Fruit fly (Drosophila melanogaster): ENCODE data around the gene brk.

brk gene

dm6 chrX:7336121-7336961, 28.6 kb downstream of the brk start (continued):
- TF ChIP-seq schlank (tag; optimal IDR thresholded peaks at IDR 0.05) (peak; percentile 58), Bteb2 (GFP tag; optimal IDR thresholded peaks at IDR 0.05) (peak; percentile 66), gcm (GFP tag; optimal IDR thresholded peaks at IDR 0.05) (peak; percentile 93), PHDP (tag; optimal IDR thresholded peaks at IDR 0.05) (peak; percentile 93), Lim3 (GFP tag; IDR thresholded peaks at IDR 0.05) (peak; percentile 61), CG2199 (GFP tag; IDR thresholded peaks at IDR 0.05) (peak; percentile 38; the same call in 1 of the 3 replicates), CG18619 (GFP tag; optimal IDR thresholded peaks at IDR 0.05) (peak; percentile 85), CG16813 (GFP tag; IDR thresholded peaks at IDR 0.05; ENCODE audit: partially characterized antibody) (no peak), CG7357 (GFP tag; IDR thresholded peaks at IDR 0.05) (peak; percentile 79), Doc2 (GFP tag; IDR thresholded peaks at IDR 0.05) (no peak), da (GFP tag; optimal IDR thresholded peaks at IDR 0.05) (peak; percentile 84), nom (GFP tag; optimal IDR thresholded peaks at IDR 0.05) (no peak), maf-S (GFP tag; optimal IDR thresholded peaks at IDR 0.05) (peak; percentile 78), gt (GFP tag; IDR thresholded peaks at IDR 0.05) (peak; percentile 58; the same call in 1 of the 2 replicates), CG6654 (GFP tag; optimal IDR thresholded peaks at IDR 0.05) (peak; percentile 97), odd (GFP tag; optimal IDR thresholded peaks at IDR 0.05) (peak; percentile 81), tgo (GFP tag; IDR thresholded peaks at IDR 0.05) (peak; percentile 84), CG3281 (GFP tag; optimal IDR thresholded peaks at IDR 0.05) (peak; percentile 86), knrl (GFP tag; IDR thresholded peaks at IDR 0.05; ENCODE audit: partially characterized antibody) (no peak), Meics (GFP tag; optimal IDR thresholded peaks at IDR 0.05) (peak; percentile 84), ERR (GFP tag; optimal IDR thresholded peaks at IDR 0.05) (peak; percentile 77), CG2129 (GFP tag; IDR thresholded peaks at IDR 0.05; ENCODE audit: partially characterized antibody) (no peak), Sry-β (GFP tag; optimal IDR thresholded peaks at IDR 0.05) (peak; percentile 61), Adf1 (GFP tag; IDR thresholded peaks at IDR 0.05) (no peak), D (optimal IDR thresholded peaks at IDR 0.05) (no peak), D (GFP tag; optimal IDR thresholded peaks at IDR 0.05) (peak; percentile 91), pum (GFP tag; optimal IDR thresholded peaks at IDR 0.05) (peak; percentile 90), Max (GFP tag; optimal IDR thresholded peaks at IDR 0.05) (peak; percentile 90), Dek (tag; optimal IDR thresholded peaks at IDR 0.05) (peak; percentile 76), dm (GFP tag; optimal IDR thresholded peaks at IDR 0.05) (peak; percentile 87), zfh1 (GFP tag; IDR thresholded peaks at IDR 0.05) (peak; percentile 90), CG18476 (GFP tag; optimal IDR thresholded peaks at IDR 0.05) (peak; percentile 89), kni (GFP tag; optimal IDR thresholded peaks at IDR 0.05) (no peak), slp2 (GFP tag; optimal IDR thresholded peaks at IDR 0.05) (peak; percentile 88), tx (GFP tag; optimal IDR thresholded peaks at IDR 0.05) (peak; percentile 85), dmrt11E (tag; optimal IDR thresholded peaks at IDR 0.05) (peak; percentile 95), D19A (tag; optimal IDR thresholded peaks at IDR 0.05) (peak; percentile 91), Ets97D (GFP tag; optimal IDR thresholded peaks at IDR 0.05) (peak; percentile 66), HLH4C (GFP tag; IDR thresholded peaks at IDR 0.05; ENCODE audit: partially characterized antibody) (no peak), CG11247 (GFP tag; IDR thresholded peaks at IDR 0.05) (peak; percentile 72), CG10462 (GFP tag; optimal IDR thresholded peaks at IDR 0.05) (peak; percentile 87), Ssrp (tag; optimal IDR thresholded peaks at IDR 0.05) (peak; percentile 93), CG3065 (GFP tag; optimal IDR thresholded peaks at IDR 0.05) (peak; percentile 83), z (GFP tag; IDR thresholded peaks at IDR 0.05) (no peak), ssp (GFP tag; IDR thresholded peaks at IDR 0.05) (peak; percentile 71), bowl (GFP tag; IDR thresholded peaks at IDR 0.05) (peak; percentile 48; the same call in 1 of the 2 replicates), dysf (GFP tag; IDR thresholded peaks at IDR 0.05) (peak; percentile 91), chm (GFP tag; IDR thresholded peaks at IDR 0.05) (peak; percentile 67), wor (GFP tag; IDR thresholded peaks at IDR 0.05) (peak; percentile 86)
